Fruit fly (Drosophila melanogaster) whole organism, embryonic: ENCODE results near the gene CG12301.

Experiments
- Atf-2 ChIP-seq: fragments of 200-800 bp; sonication (Bioruptor generic); optimal IDR thresholded peaks from 2 replicates; lab custom pipeline; 2016; ENCODE audit warnings: missing biosample characterization, missing genetic modification characterization
- CG12391 ChIP-seq: fragments of 200-800 bp; sonication (Bioruptor generic); optimal IDR thresholded peaks from 3 replicates; lab custom pipeline; 2018; ENCODE audit warnings: missing biosample characterization, mild to moderate bottlenecking, missing genetic modification characterization, moderate library complexity
- CG16863 ChIP-seq: fragments of 200-800 bp; sonication (Bioruptor generic); optimal IDR thresholded peaks from 3 replicates; lab custom pipeline; 2016; ENCODE audit warnings: missing biosample characterization, missing genetic modification characterization
- CG17385 ChIP-seq: fragments of 200-800 bp; sonication (Bioruptor generic); optimal IDR thresholded peaks from 3 replicates; lab custom pipeline; 2018; ENCODE audit warnings: missing biosample characterization, mild to moderate bottlenecking, missing genetic modification characterization
- CG17912 ChIP-seq: fragments of 200-800 bp; sonication (Bioruptor generic); optimal IDR thresholded peaks from 2 replicates; lab custom pipeline; 2018; ENCODE audit warnings: missing biosample characterization, mild to moderate bottlenecking, missing genetic modification characterization
- CG2712 ChIP-seq: fragments of 200-800 bp; optimal IDR thresholded peaks from 3 replicates; lab custom pipeline; 2019; ENCODE audit warnings: missing biosample characterization, mild to moderate bottlenecking, missing genetic modification characterization, moderate library complexity
- CG31441 ChIP-seq: fragments of 200-800 bp; sonication (Bioruptor generic); IDR thresholded peaks from 2 replicates; pipeline ENCODE4 v1.3.6; 2022; ENCODE audit warnings: missing biosample characterization, missing genetic modification characterization
- CG4820 ChIP-seq: fragments of 200-800 bp; sonication (Bioruptor generic); optimal IDR thresholded peaks from 3 replicates; lab custom pipeline; 2016; ENCODE audit warnings: missing biosample characterization, missing genetic modification characterization
- CG6689 ChIP-seq: fragments of 200-800 bp; sonication (Bioruptor generic); IDR thresholded peaks from 2 replicates; pipeline ENCODE4 v1.3.6; 2022; ENCODE audit warnings: missing biosample characterization, missing genetic modification characterization
- CG6813 ChIP-seq: fragments of 200-800 bp; sonication (Bioruptor generic); optimal IDR thresholded peaks from 2 replicates; lab custom pipeline; 2017; ENCODE audit warnings: missing biosample characterization, missing genetic modification characterization, mild to moderate bottlenecking, moderate library complexity, missing genetic modification reagents
- CG8290 ChIP-seq, 3 experiments: fragments of 200-800 bp; sonication (Bioruptor generic); optimal IDR thresholded peaks; 2 replicates each; lab custom pipeline; 2016 to 2019; ENCODE audit warnings: missing biosample characterization in 3 of 3, missing genetic modification characterization in 3 of 3, mild to moderate bottlenecking in 2 of 3, moderate library complexity in 1 of 3
- CG8924 ChIP-seq: fragments of 200-800 bp; optimal IDR thresholded peaks from 3 replicates; lab custom pipeline; 2019; ENCODE audit warnings: missing biosample characterization, mild to moderate bottlenecking, missing genetic modification characterization, moderate library complexity
- CG8944 ChIP-seq: fragments of 200-800 bp; sonication (Bioruptor generic); optimal IDR thresholded peaks from 3 replicates; lab custom pipeline; 2016; ENCODE audit warnings: missing biosample characterization, missing genetic modification characterization
- Dek ChIP-seq: fragments of 200-800 bp; sonication (Bioruptor generic); optimal IDR thresholded peaks from 3 replicates; lab custom pipeline; 2019; ENCODE audit warnings: missing biosample characterization, mild to moderate bottlenecking, missing genetic modification characterization, moderate library complexity
- Doc2 ChIP-seq: fragments of 200-800 bp; sonication (Bioruptor generic); IDR thresholded peaks from 2 replicates; pipeline ENCODE4 v1.3.6; 2022; ENCODE audit warnings: missing biosample characterization, missing genetic modification characterization
- E2f1 ChIP-seq: fragments of 200-800 bp; sonication (Bioruptor generic); IDR thresholded peaks from 2 replicates; pipeline ENCODE4 v1.3.6; 2022; ENCODE audit warnings: missing biosample characterization, missing genetic modification characterization
- E2f2 ChIP-seq: fragments of 200-800 bp; sonication (Bioruptor generic); IDR thresholded peaks from 2 replicates; pipeline ENCODE4 v1.3.6; 2022; ENCODE audit warnings: missing biosample characterization, missing genetic modification characterization
- Gug ChIP-seq: fragments of 200-800 bp; sonication (Bioruptor generic); IDR thresholded peaks from 4 replicates; pipeline ENCODE4 v1.3.6; 2022; ENCODE audit warnings: missing biosample characterization, missing genetic modification characterization
- H2.0 ChIP-seq: fragments of 200-800 bp; sonication (Bioruptor generic); IDR thresholded peaks from 2 replicates; pipeline ENCODE4 v1.3.6; 2022; ENCODE audit warnings: missing biosample characterization, missing genetic modification characterization
- HmgD ChIP-seq: fragments of 200-800 bp; sonication (Bioruptor generic); optimal IDR thresholded peaks from 3 replicates; lab custom pipeline; 2016; ENCODE audit warnings: missing biosample characterization, missing genetic modification characterization
- Optix ChIP-seq: fragments of 200-800 bp; sonication (Bioruptor generic); IDR thresholded peaks from 3 replicates; pipeline ENCODE4 v1.3.6; 2022; ENCODE audit warnings: missing biosample characterization, missing genetic modification characterization
- PHDP ChIP-seq: fragments of 200-800 bp; sonication (Bioruptor generic); optimal IDR thresholded peaks from 3 replicates; lab custom pipeline; 2018; ENCODE audit warnings: missing biosample characterization, mild to moderate bottlenecking, missing genetic modification characterization, moderate library complexity
- Poxn ChIP-seq: fragments of 200-800 bp; sonication (Bioruptor generic); IDR thresholded peaks from 2 replicates; pipeline ENCODE4 v1.3.6; 2022; ENCODE audit warnings: missing biosample characterization, missing genetic modification characterization
- Side ChIP-seq: fragments of 200-800 bp; sonication (Bioruptor generic); optimal IDR thresholded peaks from 2 replicates; lab custom pipeline; 2016; ENCODE audit warnings: missing biosample characterization, missing genetic modification characterization
- Spps ChIP-seq: fragments of 200-800 bp; sonication (Bioruptor generic); optimal IDR thresholded peaks from 2 replicates; lab custom pipeline; 2018; ENCODE audit warnings: missing biosample characterization, mild to moderate bottlenecking, missing genetic modification characterization
- bab2 ChIP-seq: fragments of 200-800 bp; sonication (Bioruptor generic); optimal IDR thresholded peaks from 2 replicates; lab custom pipeline; 2016; ENCODE audit warnings: missing biosample characterization, missing genetic modification characterization
- bbx ChIP-seq: fragments of 200-800 bp; sonication (Bioruptor generic); IDR thresholded peaks from 2 replicates; pipeline ENCODE4 v1.3.6; 2022; ENCODE audit warnings: missing biosample characterization, missing genetic modification characterization; ENCODE audit not compliant: partially characterized antibody
- bowl ChIP-seq: fragments of 200-800 bp; sonication (Bioruptor generic); IDR thresholded peaks from 2 replicates; pipeline ENCODE4 v1.3.6; 2022; ENCODE audit warnings: missing biosample characterization, missing genetic modification characterization
- btn ChIP-seq: fragments of 200-800 bp; sonication (Bioruptor generic); optimal IDR thresholded peaks from 2 replicates; lab custom pipeline; 2016; ENCODE audit warnings: missing biosample characterization, missing genetic modification characterization
- corto ChIP-seq: fragments of 200-800 bp; sonication (Bioruptor generic); optimal IDR thresholded peaks from 2 replicates; lab custom pipeline; 2016; ENCODE audit warnings: missing biosample characterization, mild to moderate bottlenecking, missing genetic modification characterization, moderate library complexity
- da ChIP-seq: fragments of 200-800 bp; sonication (Bioruptor generic); optimal IDR thresholded peaks from 2 replicates; lab custom pipeline; 2016; ENCODE audit warnings: missing biosample characterization, missing genetic modification characterization
- ems ChIP-seq: fragments of 200-800 bp; sonication (Bioruptor generic); optimal IDR thresholded peaks from 3 replicates; lab custom pipeline; 2016; ENCODE audit warnings: missing biosample characterization, missing genetic modification characterization
- fd96Cb ChIP-seq: fragments of 200-800 bp; sonication (Bioruptor generic); optimal IDR thresholded peaks from 2 replicates; lab custom pipeline; 2018; ENCODE audit warnings: missing biosample characterization, mild to moderate bottlenecking, missing genetic modification characterization, moderate library complexity
- gce ChIP-seq: fragments of 200-800 bp; sonication (Bioruptor generic); IDR thresholded peaks from 3 replicates; pipeline ENCODE4 v1.3.6; 2022; ENCODE audit warnings: missing biosample characterization, missing genetic modification characterization
- gcm ChIP-seq: fragments of 200-800 bp; sonication (Bioruptor generic); optimal IDR thresholded peaks from 2 replicates; lab custom pipeline; 2019; ENCODE audit warnings: missing biosample characterization, mild to moderate bottlenecking, missing genetic modification characterization, moderate library complexity
- gsb ChIP-seq: fragments of 200-800 bp; sonication (Bioruptor generic); IDR thresholded peaks from 2 replicates; pipeline ENCODE4 v1.3.6; 2022; ENCODE audit warnings: missing biosample characterization, missing genetic modification characterization
- hb ChIP-seq: fragments of 200-800 bp; sonication (Bioruptor generic); IDR thresholded peaks from 3 replicates; pipeline ENCODE4 v1.3.6; 2022; ENCODE audit warnings: missing biosample characterization, missing genetic modification characterization; ENCODE audit not compliant: partially characterized antibody
- inv ChIP-seq: fragments of 200-800 bp; sonication (Bioruptor generic); IDR thresholded peaks from 2 replicates; pipeline ENCODE4 v1.3.6; 2022; ENCODE audit warnings: missing biosample characterization, missing genetic modification characterization; ENCODE audit not compliant: partially characterized antibody
- ken ChIP-seq: fragments of 200-800 bp; sonication (Bioruptor generic); IDR thresholded peaks from 3 replicates; pipeline ENCODE4 v1.3.6; 2022; ENCODE audit warnings: missing biosample characterization, missing genetic modification characterization
- mam ChIP-seq: fragments of 200-800 bp; sonication (Bioruptor generic); optimal IDR thresholded peaks from 3 replicates; lab custom pipeline; 2016; ENCODE audit warnings: missing biosample characterization, missing genetic modification characterization
- oc ChIP-seq: fragments of 200-800 bp; sonication (Bioruptor generic); optimal IDR thresholded peaks from 2 replicates; lab custom pipeline; 2018; ENCODE audit warnings: missing biosample characterization, mild to moderate bottlenecking, missing genetic modification characterization, moderate library complexity
- org-1 ChIP-seq: fragments of 200-800 bp; sonication (Bioruptor generic); optimal IDR thresholded peaks from 2 replicates; lab custom pipeline; 2017; ENCODE audit warnings: missing biosample characterization, missing genetic modification characterization
- pros ChIP-seq: fragments of 200-800 bp; sonication (Bioruptor generic); optimal IDR thresholded peaks from 3 replicates; lab custom pipeline; 2019; ENCODE audit warnings: missing biosample characterization, mild to moderate bottlenecking, missing genetic modification characterization, moderate library complexity
- pum ChIP-seq: fragments of 200-800 bp; sonication (Bioruptor generic); optimal IDR thresholded peaks from 2 replicates; lab custom pipeline; 2016; ENCODE audit warnings: missing biosample characterization, missing genetic modification characterization
- scrt ChIP-seq: fragments of 200-800 bp; sonication (Bioruptor generic); optimal IDR thresholded peaks from 2 replicates; lab custom pipeline; 2018; ENCODE audit warnings: missing biosample characterization, mild to moderate bottlenecking, missing genetic modification characterization, moderate library complexity
- sim ChIP-seq: fragments of 200-800 bp; sonication (Bioruptor generic); IDR thresholded peaks from 2 replicates; pipeline ENCODE4 v1.3.6; 2022; ENCODE audit warnings: missing biosample characterization, missing genetic modification characterization
- sisA ChIP-seq: fragments of 200-800 bp; sonication (Bioruptor generic); IDR thresholded peaks from 2 replicates; pipeline ENCODE4 v1.3.6; 2022; ENCODE audit warnings: missing biosample characterization, missing genetic modification characterization
- trh ChIP-seq: fragments of 200-800 bp; sonication (Bioruptor generic); optimal IDR thresholded peaks from 2 replicates; lab custom pipeline; 2016; ENCODE audit warnings: missing biosample characterization, missing genetic modification characterization
- zf30C ChIP-seq: fragments of 200-800 bp; sonication (Bioruptor generic); optimal IDR thresholded peaks from 3 replicates; lab custom pipeline; 2018; ENCODE audit warnings: missing biosample characterization, mild to moderate bottlenecking, missing genetic modification characterization

Gene CG12301

dm6 chr3L:15533402-15534129 lies 47.0 kb upstream of the CG12301 start (continued):
- no peak for TF ChIP-seq da (GFP tag; lab: Kevin White, UChicago)
- peak; percentile 40 for TF ChIP-seq CG8944 (GFP tag; lab: Kevin White, UChicago)
- TF ChIP-seq H2.0: peak; percentile 46; the same call in 1 of the 2 replicates
- peak; percentile 63 for TF ChIP-seq CG2712
- no peak for TF ChIP-seq scrt (GFP tag; lab: Kevin White, UChicago)
- peak; percentile 33 for TF ChIP-seq bab2
- TF ChIP-seq gsb: no peak
- no peak for TF ChIP-seq CG31441 (GFP tag; lab: Robert Waterston, UW)
- peak; percentile 19 for TF ChIP-seq pum (GFP tag; lab: Kevin White, UChicago)
- no peak for TF ChIP-seq sim (GFP tag; lab: Robert Waterston, UW)
- TF ChIP-seq corto: peak; percentile 3
- no peak for TF ChIP-seq Dek (tag; lab: Kevin White, UChicago)
- TF ChIP-seq bowl (GFP tag; lab: Robert Waterston, UW): no peak
- no peak for TF ChIP-seq bbx (GFP tag; lab: Robert Waterston, UW)
- TF ChIP-seq inv (GFP tag; lab: Robert Waterston, UW): no peak
- TF ChIP-seq Spps: peak; percentile 34
- TF ChIP-seq CG17912: no peak
- peak; percentile 27 for TF ChIP-seq CG16863 (GFP tag; lab: Kevin White, UChicago)
- TF ChIP-seq pros (GFP tag; lab: Kevin White, UChicago): peak; percentile 69
- TF ChIP-seq E2f2: no peak
- TF ChIP-seq btn (GFP tag; lab: Kevin White, UChicago): peak; percentile 37
- peak; percentile 17 for TF ChIP-seq CG17385 (GFP tag; lab: Kevin White, UChicago)
- TF ChIP-seq E2f1 (GFP tag; lab: Robert Waterston, UW): 0 out of 2 replicates have a peak, but pooled peaks have one; percentile 21
- TF ChIP-seq ems (GFP tag; lab: Kevin White, UChicago): peak; percentile 26
- peak; percentile 41; the same call in 1 of the 3 replicates for TF ChIP-seq Optix (GFP tag; lab: Robert Waterston, UW)
- no peak for TF ChIP-seq CG4820 (GFP tag; lab: Kevin White, UChicago)
- peak; percentile 47 for TF ChIP-seq Side (GFP tag; lab: Kevin White, UChicago)
- no peak for TF ChIP-seq Poxn
- peak; percentile 32 for TF ChIP-seq CG12391 (tag; lab: Kevin White, UChicago)
- no peak for TF ChIP-seq Atf-2
- TF ChIP-seq CG6813 (GFP tag; lab: Kevin White, UChicago): peak; percentile 23
- peak; percentile 66 for TF ChIP-seq oc (tag; lab: Kevin White, UChicago)
- peak; percentile 8; the same call in 1 of the 3 replicates for TF ChIP-seq gce
- no peak for TF ChIP-seq zf30C (GFP tag; lab: Kevin White, UChicago)
- TF ChIP-seq CG8290 (GFP tag; optimal IDR thresholded peaks at IDR 0.05; lab: Kevin White, UChicago): no peak
- peak in 1 of 2 experiments; percentile 40 for TF ChIP-seq CG8290 (tag; optimal IDR thresholded peaks at IDR 0.05; lab: Kevin White, UChicago)
- no peak for TF ChIP-seq Doc2 (GFP tag; lab: Robert Waterston, UW)
- TF ChIP-seq CG8924 (tag; lab: Kevin White, UChicago): peak; percentile 43
- peak; percentile 45 for TF ChIP-seq gcm (GFP tag; lab: Kevin White, UChicago)
- TF ChIP-seq org-1 (GFP tag; lab: Kevin White, UChicago): peak; percentile 8
- TF ChIP-seq fd96Cb (tag; lab: Kevin White, UChicago): peak; percentile 47
- peak; percentile 33 for TF ChIP-seq PHDP (tag; lab: Kevin White, UChicago)
- peak; percentile 16; the same call in 1 of the 2 replicates for TF ChIP-seq sisA
- no peak for TF ChIP-seq trh (GFP tag; lab: Kevin White, UChicago)
- TF ChIP-seq mam (GFP tag; lab: Kevin White, UChicago): peak; percentile 52
- TF ChIP-seq Gug (GFP tag; lab: Robert Waterston, UW): 0 out of 4 replicates have a peak, but pooled peaks have one; percentile 25
- no peak for TF ChIP-seq CG6689 (GFP tag; lab: Robert Waterston, UW)
- no peak for TF ChIP-seq HmgD (GFP tag; lab: Kevin White, UChicago)
- TF ChIP-seq ken (GFP tag; lab: Robert Waterston, UW): peak; percentile 35; the same call in 1 of the 3 replicates
- no peak for TF ChIP-seq hb (GFP tag; lab: Robert Waterston, UW)
